Fruit fly (Drosophila melanogaster) whole organism: ENCODE data around the gene CG12084.

Source experiments
- CG8478 ChIP-seq: fragments of >200 bp; optimal IDR thresholded peaks from 2 replicates; lab custom pipeline; 2018; ENCODE audit warnings: inconsistent platforms
- Dll ChIP-seq: fragments of >200 bp; optimal IDR thresholded peaks from 2 replicates; lab custom pipeline; 2017
- EcR ChIP-seq, 2 experiments: fragments of >200 bp; optimal IDR thresholded peaks; 2 replicates each; lab custom pipeline; 2017; ENCODE audit warnings: missing biosample characterization in 2 of 2, missing genetic modification characterization in 2 of 2, missing genetic modification reagents in 2 of 2
- pan ChIP-seq: fragments of >200 bp; optimal IDR thresholded peaks from 2 replicates; lab custom pipeline; 2017
- psq ChIP-seq: fragments of >200 bp; optimal IDR thresholded peaks from 2 replicates; lab custom pipeline; 2017
- usp ChIP-seq: fragments of >200 bp; optimal IDR thresholded peaks from 2 replicates; lab custom pipeline; 2017; ENCODE audit warnings: missing biosample characterization, missing genetic modification characterization, mixed read lengths

The CG12084 gene

dm6 chr3L:1516631-1517273 lies 20.3 kb upstream of the CG12084 start, which contains the start of gene cue:
cue (minus strand) TSS chr3L:1517271.
- no peak for TF ChIP-seq EcR (GFP tag; optimal IDR thresholded peaks at IDR 0.05; lab: Kevin White, UChicago)
- no peak for TF ChIP-seq psq (lab: Kevin White, UChicago)
- TF ChIP-seq CG8478 (lab: Kevin White, UChicago), result no peak
- TF ChIP-seq Dll, result no peak
- TF ChIP-seq pan, result no peak
- no peak for TF ChIP-seq usp

dm6 chr3L:1515820-1516540 lies 19.5 kb upstream of the CG12084 start:
- TF ChIP-seq pan (no peak), Dll (no peak), usp (no peak), CG8478 (lab: Kevin White, UChicago) (no peak), EcR (GFP tag; optimal IDR thresholded peaks at IDR 0.05; lab: Kevin White, UChicago) (no peak)

DNA sequence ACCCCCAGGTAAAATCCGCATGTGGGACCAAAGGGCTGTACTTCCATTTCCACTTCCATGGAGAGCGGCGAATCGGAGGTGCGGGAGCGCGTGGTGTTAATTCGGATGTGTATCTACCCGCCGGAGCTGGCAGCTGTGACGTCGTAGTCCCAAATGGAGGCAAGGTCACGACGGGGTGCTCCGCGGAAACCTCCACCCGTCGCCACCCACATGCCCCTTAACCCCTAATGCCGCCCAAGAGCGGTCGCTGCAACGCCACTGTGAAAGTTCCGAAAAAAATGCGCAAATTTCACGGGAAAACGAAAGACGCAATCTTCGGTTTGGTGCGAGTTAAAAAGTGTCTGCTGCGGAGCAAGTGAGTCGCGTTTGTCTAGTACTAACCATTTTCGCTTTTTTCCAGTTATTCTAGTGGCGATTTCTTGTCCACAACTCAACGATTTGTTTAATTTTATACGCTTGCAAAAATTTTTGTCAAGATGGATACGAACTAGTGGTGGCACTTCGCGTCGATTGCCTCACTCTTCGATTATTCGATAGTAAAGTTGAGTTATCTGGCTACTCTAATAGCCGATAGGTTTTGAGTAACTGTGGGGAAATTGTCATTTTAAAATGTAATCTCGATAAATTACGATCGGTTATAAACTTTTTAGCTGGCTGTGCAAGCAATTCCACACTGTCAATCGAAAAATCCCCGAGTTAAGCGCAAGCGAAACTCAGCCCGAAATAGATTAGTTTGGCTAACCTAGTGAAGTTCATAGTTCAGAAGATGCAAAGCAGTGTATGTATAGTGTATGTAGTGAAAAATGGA lies 5.8 kb upstream of the CG12084 start, which contains the start of the genes hfp and Psa:
TSS of gene hfp (minus strand) at position 505 of the 808 bp plus-strand sequence.
TSS of gene Psa (plus strand) at position 758 of the 808 bp plus-strand sequence.
- no peak for TF ChIP-seq pan
- no peak for TF ChIP-seq usp
- TF ChIP-seq CG8478 (lab: Kevin White, UChicago), result no peak
- TF ChIP-seq EcR (GFP tag; optimal IDR thresholded peaks at IDR 0.05; lab: Kevin White, UChicago), result no peak
- no peak for TF ChIP-seq psq (lab: Kevin White, UChicago)
- no peak for TF ChIP-seq Dll

DNA sequence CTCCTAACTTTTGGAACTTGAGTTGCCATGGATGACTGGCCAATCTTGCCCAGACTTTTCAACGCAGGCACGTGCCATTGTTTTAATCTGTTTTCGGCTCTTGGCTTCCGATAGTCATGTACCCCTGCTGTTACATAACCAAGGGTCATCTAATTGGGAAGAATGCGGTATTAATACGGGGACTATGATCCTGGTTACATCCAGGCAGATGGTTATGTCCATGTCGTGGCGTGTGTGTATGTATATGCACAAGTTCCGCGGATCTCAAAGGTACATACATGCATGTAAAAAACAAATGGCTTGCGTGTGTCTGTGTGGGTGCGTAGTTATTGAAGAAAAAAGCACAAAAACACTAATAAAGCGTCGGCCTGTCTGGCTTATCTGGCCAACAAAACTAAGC lies 640 bp downstream of the CG12084 start:
- no peak for TF ChIP-seq pan
- TF ChIP-seq Dll, result no peak
- no peak for TF ChIP-seq CG8478 (lab: Kevin White, UChicago)
- TF ChIP-seq usp, result no peak
- TF ChIP-seq psq (lab: Kevin White, UChicago), result no peak
- no peak for TF ChIP-seq EcR (GFP tag; optimal IDR thresholded peaks at IDR 0.05; lab: Kevin White, UChicago)

DNA sequence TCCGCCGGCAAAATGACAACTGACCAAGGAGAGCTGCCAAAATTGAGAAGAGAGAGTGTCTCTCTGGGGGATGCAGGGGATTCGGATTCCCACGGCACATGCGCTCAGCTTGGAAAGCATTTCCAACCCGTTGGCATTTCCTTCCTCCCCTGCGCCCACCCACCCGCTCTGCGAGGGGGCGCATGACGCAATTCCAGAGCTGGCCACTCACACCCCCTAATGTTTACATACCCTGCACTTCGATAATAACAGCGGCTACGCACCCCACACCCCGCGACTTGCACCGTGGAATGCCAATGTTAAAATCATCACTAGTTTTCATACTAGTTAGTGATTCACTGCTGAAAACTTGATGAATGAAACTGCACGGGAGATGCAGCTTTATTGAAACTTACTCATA lies 6.9 kb downstream of the CG12084 start, which contains the start of gene stet:
TSS of gene stet (minus strand) at position 25 of the 400 bp plus-strand sequence.
- TF ChIP-seq usp, result no peak
- TF ChIP-seq EcR (GFP tag; optimal IDR thresholded peaks at IDR 0.05; lab: Kevin White, UChicago), result no peak
- TF ChIP-seq Dll, result no peak
- TF ChIP-seq pan, result no peak
- no peak for TF ChIP-seq CG8478 (lab: Kevin White, UChicago)
- TF ChIP-seq psq (lab: Kevin White, UChicago), result no peak

DNA sequence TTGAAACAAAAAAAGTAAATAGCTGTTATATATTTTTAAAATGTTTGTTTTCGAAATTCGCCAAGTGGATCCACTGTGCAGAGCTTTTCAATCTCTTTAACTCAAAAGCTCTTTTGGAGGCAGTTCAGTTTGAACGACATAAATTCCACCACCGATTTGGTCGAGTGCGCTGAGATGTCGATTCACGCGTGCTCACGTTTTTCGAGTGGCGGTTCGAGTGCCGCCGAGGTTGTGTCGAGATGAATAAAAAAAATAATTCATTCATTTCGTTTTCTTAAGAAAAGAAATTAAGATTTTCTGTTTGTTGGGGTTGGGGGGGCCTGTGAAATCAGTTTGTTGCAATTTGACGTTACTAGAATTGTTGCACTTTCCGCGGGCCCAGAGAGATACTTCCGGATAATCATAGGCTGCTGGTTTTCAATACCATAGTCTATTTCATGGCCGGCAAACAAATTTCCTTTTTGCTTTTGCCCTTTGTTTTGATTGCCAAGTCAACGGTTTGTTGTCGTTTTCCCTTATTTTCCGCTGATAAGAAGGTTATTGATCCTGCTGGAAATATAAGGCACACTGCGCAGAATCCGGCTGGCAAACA lies 7.8 kb downstream of the CG12084 start:
- no peak for TF ChIP-seq CG8478 (lab: Kevin White, UChicago)
- TF ChIP-seq usp, result no peak

DNA sequence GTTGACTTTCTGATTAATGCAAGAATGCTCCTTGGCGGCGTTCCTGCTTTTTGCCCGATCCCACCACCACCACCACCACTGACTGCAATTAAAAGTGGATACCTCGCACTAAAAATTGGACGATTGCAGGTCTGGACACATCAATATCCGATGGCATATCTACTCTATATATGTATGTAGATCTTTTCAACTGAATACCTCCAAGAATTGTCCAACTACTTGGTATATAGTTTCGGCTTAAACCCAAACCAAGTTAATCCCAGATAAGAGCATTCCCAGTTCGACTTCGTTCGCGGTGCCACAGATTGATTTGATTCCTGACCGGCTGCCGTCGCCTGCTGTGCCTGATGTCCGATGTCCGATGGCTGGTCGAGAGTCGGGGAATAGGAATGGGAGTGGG lies 11.7 kb downstream of the CG12084 start:
- TF ChIP-seq CG8478 (lab: Kevin White, UChicago) (no peak), pan (no peak), EcR (GFP tag; optimal IDR thresholded peaks at IDR 0.05; lab: Kevin White, UChicago) (no peak), psq (lab: Kevin White, UChicago) (no peak), usp (no peak), Dll (no peak)

DNA sequence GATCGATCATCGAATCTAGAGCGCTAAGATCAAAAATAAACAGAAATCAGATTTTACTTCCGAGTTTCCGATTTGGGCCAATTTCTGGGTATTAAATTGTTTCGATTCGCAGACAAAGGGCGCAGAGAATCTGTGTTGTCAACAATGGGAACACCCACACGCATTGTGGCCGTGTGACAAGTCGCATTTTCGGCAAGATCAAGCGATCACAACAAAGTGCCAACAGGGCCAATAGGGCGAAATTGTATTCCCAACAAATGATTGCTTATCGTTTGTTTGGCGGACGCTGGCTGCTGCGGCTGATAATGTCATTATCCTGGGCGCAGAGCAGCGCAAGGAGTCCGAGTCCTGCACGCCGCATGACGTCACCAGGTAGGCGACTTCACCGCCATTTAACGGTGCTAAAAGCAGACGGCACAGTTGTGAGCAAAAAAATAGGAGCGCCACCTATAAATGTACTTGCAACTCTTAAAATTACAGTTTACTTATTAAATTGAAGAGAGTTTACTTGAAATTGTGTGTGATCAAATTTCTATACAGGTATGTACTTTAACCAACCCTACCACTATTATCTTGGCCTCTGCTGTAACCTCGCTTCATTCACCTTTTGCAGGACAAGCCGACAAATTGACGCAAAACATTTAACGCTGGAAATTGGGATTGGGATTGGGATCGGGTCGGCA lies 17.3 kb downstream of the CG12084 start:
- no peak for TF ChIP-seq psq (lab: Kevin White, UChicago)
- TF ChIP-seq Dll, result no peak
- no peak for TF ChIP-seq pan
- no peak for TF ChIP-seq CG8478 (lab: Kevin White, UChicago)
- TF ChIP-seq usp, result no peak
- no peak for TF ChIP-seq EcR (GFP tag; optimal IDR thresholded peaks at IDR 0.05; lab: Kevin White, UChicago)

dm6 chr3L:1477319-1477718 lies 19.1 kb downstream of the CG12084 start, which contains the start of gene robl62A:
robl62A (plus strand) TSS chr3L:1477619.
- no peak for TF ChIP-seq Dll
- TF ChIP-seq pan, result no peak

dm6 chr3L:1475157-1475556 lies 21.3 kb downstream of the CG12084 start, which contains the start of gene Ptp61F:
Ptp61F (minus strand) TSS chr3L:1475257.
- TF ChIP-seq Dll, result no peak
- no peak for TF ChIP-seq CG8478 (lab: Kevin White, UChicago)
- no peak for TF ChIP-seq EcR (GFP tag; optimal IDR thresholded peaks at IDR 0.05; lab: Kevin White, UChicago)
- TF ChIP-seq usp, result no peak
- no peak for TF ChIP-seq psq (lab: Kevin White, UChicago)
- no peak for TF ChIP-seq pan

dm6 chr3L:1471960-1472359 lies 24.5 kb downstream of the CG12084 start, which contains the start of gene Naa30B:
Naa30B (minus strand) TSS chr3L:1472060.
- TF ChIP-seq Dll (no peak), pan (no peak)

- TF ChIP-seq psq (lab: Kevin White, UChicago) (no peak), EcR (GFP tag; optimal IDR thresholded peaks at IDR 0.05; lab: Kevin White, UChicago) (no peak), usp (no peak), pan (no peak), Dll (no peak), CG8478 (lab: Kevin White, UChicago) (no peak)
Observed at dm6 chr3L:1471037-1471436, 25.4 kb downstream of the CG12084 start.
